Fruit fly (Drosophila melanogaster) whole organism, embryonic: ENCODE results near the gene lili.
A peak's percentile ranks its signal among the peaks of the same experiment; 100 is the strongest.

Experiments
- Ada2b ChIP-seq: fragments of 200-800 bp; sonication (Bioruptor generic); IDR thresholded peaks from 2 replicates; pipeline ENCODE4 v1.3.6; 2022; ENCODE audit warnings: missing biosample characterization, missing genetic modification characterization
- Aef1 ChIP-seq: fragments of 200-800 bp; sonication (Bioruptor generic); IDR thresholded peaks from 3 replicates; pipeline ENCODE4 v1.3.6; 2022; ENCODE audit warnings: missing biosample characterization, missing genetic modification characterization
- Awh ChIP-seq: fragments of 200-800 bp; sonication (Bioruptor generic); IDR thresholded peaks from 2 replicates; pipeline ENCODE4, ENCODE4 v1.3.6; 2022; ENCODE audit warnings: missing biosample characterization, missing genetic modification characterization
- CG1024 ChIP-seq: fragments of 200-800 bp; sonication (Bioruptor generic); IDR thresholded peaks from 2 replicates; pipeline ENCODE4 v1.3.6; 2022; ENCODE audit warnings: missing biosample characterization, missing genetic modification characterization
- CG10431 ChIP-seq: fragments of 200-800 bp; sonication (Bioruptor generic); optimal IDR thresholded peaks from 3 replicates; lab custom pipeline; 2018; ENCODE audit warnings: missing biosample characterization, mild to moderate bottlenecking, missing genetic modification characterization
- CG10543 ChIP-seq: fragments of 200-800 bp; sonication (Bioruptor generic); optimal IDR thresholded peaks from 3 replicates; lab custom pipeline; 2017; ENCODE audit warnings: missing biosample characterization, mild to moderate bottlenecking, missing genetic modification characterization, moderate library complexity
- CG10565 ChIP-seq: fragments of 200-800 bp; sonication (Bioruptor generic); optimal IDR thresholded peaks from 3 replicates; lab custom pipeline; 2016; ENCODE audit warnings: missing biosample characterization, mild to moderate bottlenecking, missing genetic modification characterization
- CG10959 ChIP-seq: fragments of 200-800 bp; sonication (Bioruptor generic); IDR thresholded peaks from 2 replicates; pipeline ENCODE4 v1.3.6; 2022; ENCODE audit warnings: missing biosample characterization, missing genetic modification characterization
- CG10979 ChIP-seq: fragments of 200-800 bp; sonication (Bioruptor generic); optimal IDR thresholded peaks from 2 replicates; lab custom pipeline; 2018; ENCODE audit warnings: missing biosample characterization, mild to moderate bottlenecking, missing genetic modification characterization, moderate library complexity
- CG12236 ChIP-seq: fragments of 200-800 bp; sonication (Bioruptor generic); optimal IDR thresholded peaks from 2 replicates; lab custom pipeline; 2016; ENCODE audit warnings: missing biosample characterization, missing genetic modification characterization
- CG12769 ChIP-seq: fragments of 200-800 bp; sonication (Bioruptor generic); optimal IDR thresholded peaks from 2 replicates; lab custom pipeline; 2019; ENCODE audit warnings: missing biosample characterization, mild to moderate bottlenecking, missing genetic modification characterization, moderate library complexity
- CG15479 ChIP-seq: fragments of 200-800 bp; sonication (Bioruptor generic); optimal IDR thresholded peaks from 3 replicates; lab custom pipeline; 2019; ENCODE audit warnings: missing biosample characterization, mild to moderate bottlenecking, missing genetic modification characterization, moderate library complexity
- CG1647 ChIP-seq: fragments of 200-800 bp; sonication (Bioruptor generic); optimal IDR thresholded peaks from 3 replicates; lab custom pipeline; 2016; ENCODE audit warnings: missing biosample characterization, missing genetic modification characterization
- CG17328 ChIP-seq: fragments of 200-800 bp; sonication (Bioruptor generic); IDR thresholded peaks from 2 replicates; pipeline ENCODE4 v1.3.6; 2022; ENCODE audit warnings: missing biosample characterization, missing genetic modification characterization
- CG1832 ChIP-seq: fragments of 200-800 bp; sonication (Bioruptor generic); optimal IDR thresholded peaks from 2 replicates; lab custom pipeline; 2017; ENCODE audit warnings: missing biosample characterization, mild to moderate bottlenecking, missing genetic modification characterization, inconsistent platforms
- CG18764 ChIP-seq: fragments of 200-800 bp; sonication (Bioruptor generic); optimal IDR thresholded peaks from 3 replicates; lab custom pipeline; 2016; ENCODE audit warnings: missing biosample characterization, missing genetic modification characterization
- CG31224 ChIP-seq: fragments of 200-800 bp; sonication (Bioruptor generic); IDR thresholded peaks from 2 replicates; pipeline ENCODE4 v1.3.6; 2022; ENCODE audit warnings: missing biosample characterization, missing genetic modification characterization
- CG32767 ChIP-seq: fragments of 200-800 bp; sonication (Bioruptor generic); IDR thresholded peaks from 2 replicates; pipeline ENCODE4 v1.3.6; 2022; ENCODE audit warnings: missing biosample characterization, missing genetic modification characterization
- CG6791 ChIP-seq: fragments of 200-800 bp; sonication (Bioruptor generic); IDR thresholded peaks from 3 replicates; pipeline ENCODE4 v1.3.6; 2022; ENCODE audit warnings: missing biosample characterization, missing genetic modification characterization; ENCODE audit not compliant: partially characterized antibody
- CG7963 ChIP-seq: fragments of 200-800 bp; sonication (Bioruptor generic); IDR thresholded peaks from 3 replicates; pipeline ENCODE4 v1.3.6; 2022; ENCODE audit warnings: missing biosample characterization, missing genetic modification characterization; ENCODE audit not compliant: partially characterized antibody
- CG8290 ChIP-seq, 3 experiments: fragments of 200-800 bp; sonication (Bioruptor generic); optimal IDR thresholded peaks; 2 replicates each; lab custom pipeline; 2016 to 2019; ENCODE audit warnings: missing biosample characterization in 3 of 3, missing genetic modification characterization in 3 of 3, mild to moderate bottlenecking in 2 of 3, moderate library complexity in 1 of 3
- CG8924 ChIP-seq: fragments of 200-800 bp; optimal IDR thresholded peaks from 3 replicates; lab custom pipeline; 2019; ENCODE audit warnings: missing biosample characterization, mild to moderate bottlenecking, missing genetic modification characterization, moderate library complexity
- CTCF ChIP-seq: fragments of 200-800 bp; sonication (Bioruptor generic); optimal IDR thresholded peaks from 2 replicates; lab custom pipeline; 2017; ENCODE audit warnings: missing biosample characterization, mild to moderate bottlenecking, missing genetic modification characterization, moderate library complexity
- Dad ChIP-seq: fragments of 200-800 bp; sonication (Bioruptor generic); optimal IDR thresholded peaks from 3 replicates; lab custom pipeline; 2016; ENCODE audit warnings: missing biosample characterization, missing genetic modification characterization
- Dfd ChIP-seq, 2 experiments: fragments of >200 bp; optimal IDR thresholded peaks; 2 replicates each; lab custom pipeline; 2017; ENCODE audit warnings: missing biosample characterization in 2 of 2, missing genetic modification characterization in 2 of 2
- Dip2 ChIP-seq: fragments of 200-800 bp; sonication (Bioruptor generic); IDR thresholded peaks from 2 replicates; pipeline ENCODE4 v1.3.6; 2022; ENCODE audit warnings: missing biosample characterization, missing genetic modification characterization
- Eip74EF ChIP-seq, 2 experiments: fragments of 200-800 bp in 1 of 2; fragments of >200 bp in 1 of 2; sonication (Bioruptor generic) in 1 of 2; optimal IDR thresholded peaks; 2 replicates each; lab custom pipeline; 2017 to 2019; ENCODE audit warnings: missing biosample characterization in 2 of 2, missing genetic modification characterization in 2 of 2, mild to moderate bottlenecking in 1 of 2, moderate library complexity in 1 of 2
- Fer3 ChIP-seq: fragments of 200-800 bp; sonication (Bioruptor generic); optimal IDR thresholded peaks from 2 replicates; lab custom pipeline; 2018; ENCODE audit warnings: missing biosample characterization, mild to moderate bottlenecking, missing genetic modification characterization, moderate library complexity
- HLH54F ChIP-seq: fragments of 200-800 bp; sonication (Bioruptor generic); optimal IDR thresholded peaks from 3 replicates; lab custom pipeline; 2016; ENCODE audit warnings: missing biosample characterization, missing genetic modification characterization
- Hmr ChIP-seq: fragments of 200-800 bp; sonication (Bioruptor generic); optimal IDR thresholded peaks from 3 replicates; lab custom pipeline; 2017; ENCODE audit warnings: mild to moderate bottlenecking, missing biosample characterization, missing genetic modification reagents, missing genetic modification characterization
- Hr3 ChIP-seq: fragments of 200-800 bp; sonication (Bioruptor generic); optimal IDR thresholded peaks from 3 replicates; lab custom pipeline; 2016; ENCODE audit warnings: missing biosample characterization, missing genetic modification characterization
- Jarid2 ChIP-seq: fragments of 200-800 bp; sonication (Bioruptor generic); optimal IDR thresholded peaks from 3 replicates; lab custom pipeline; 2017; ENCODE audit warnings: mild to moderate bottlenecking, missing biosample characterization, missing genetic modification reagents, missing genetic modification characterization
- Lpt ChIP-seq: fragments of >200 bp; optimal IDR thresholded peaks from 2 replicates; lab custom pipeline; 2018; ENCODE audit warnings: missing biosample characterization, missing genetic modification characterization
- Meics ChIP-seq: fragments of 200-800 bp; sonication (Bioruptor generic); optimal IDR thresholded peaks from 2 replicates; lab custom pipeline; 2017; ENCODE audit warnings: missing biosample characterization, mild to moderate bottlenecking, missing genetic modification characterization
- Tbp ChIP-seq: fragments of >200 bp; optimal IDR thresholded peaks from 2 replicates; lab custom pipeline; 2018; ENCODE audit warnings: missing biosample characterization, missing genetic modification characterization
- amos ChIP-seq: fragments of 200-800 bp; sonication (Bioruptor generic); IDR thresholded peaks from 2 replicates; pipeline ENCODE4 v1.3.6; 2022; ENCODE audit warnings: missing biosample characterization, missing genetic modification characterization; ENCODE audit not compliant: partially characterized antibody
- az2 ChIP-seq: fragments of 200-800 bp; sonication (Bioruptor generic); optimal IDR thresholded peaks from 3 replicates; lab custom pipeline; 2016; ENCODE audit warnings: missing biosample characterization, missing genetic modification characterization
- cato ChIP-seq: fragments of 200-800 bp; sonication (Bioruptor generic); optimal IDR thresholded peaks from 2 replicates; lab custom pipeline; 2016; ENCODE audit warnings: missing biosample characterization, missing genetic modification characterization, borderline replicate concordance
- cg ChIP-seq: fragments of 200-800 bp; sonication (Bioruptor generic); optimal IDR thresholded peaks from 3 replicates; lab custom pipeline; 2019; ENCODE audit warnings: missing biosample characterization, mild to moderate bottlenecking, missing genetic modification characterization, moderate library complexity
- chm ChIP-seq: fragments of 200-800 bp; sonication (Bioruptor generic); IDR thresholded peaks from 2 replicates; pipeline ENCODE4 v1.3.6; 2022; ENCODE audit warnings: missing biosample characterization, missing genetic modification characterization
- ci ChIP-seq: fragments of 200-800 bp; sonication (Bioruptor generic); IDR thresholded peaks from 3 replicates; pipeline ENCODE4 v1.3.6; 2022; ENCODE audit warnings: missing biosample characterization, missing genetic modification characterization
- dpn ChIP-seq, 2 experiments: fragments of 200-800 bp; sonication (Bioruptor generic); optimal IDR thresholded peaks; 3 replicates each; lab custom pipeline; 2016; ENCODE audit warnings: missing biosample characterization in 2 of 2, missing genetic modification characterization in 2 of 2
- fru ChIP-seq: fragments of >200 bp; optimal IDR thresholded peaks from 2 replicates; lab custom pipeline; 2017
- grau ChIP-seq: fragments of 200-800 bp; optimal IDR thresholded peaks from 3 replicates; lab custom pipeline; 2019; ENCODE audit warnings: missing biosample characterization, mild to moderate bottlenecking, missing genetic modification characterization, moderate library complexity
- gro ChIP-seq: fragments of 200-800 bp; sonication (Bioruptor generic); optimal IDR thresholded peaks from 2 replicates; lab custom pipeline; 2016; ENCODE audit warnings: missing biosample characterization, missing genetic modification characterization
- odd ChIP-seq: fragments of 200-800 bp; sonication (Bioruptor generic); optimal IDR thresholded peaks from 2 replicates; lab custom pipeline; 2017; ENCODE audit warnings: missing biosample characterization, mild to moderate bottlenecking, missing genetic modification characterization
- sens-2 ChIP-seq: fragments of 200-800 bp; sonication (Bioruptor generic); IDR thresholded peaks from 2 replicates; pipeline ENCODE4 v1.3.6; 2022; ENCODE audit warnings: missing biosample characterization, missing genetic modification characterization
- slbo ChIP-seq: fragments of 200-800 bp; sonication (Bioruptor generic); IDR thresholded peaks from 2 replicates; pipeline ENCODE4 v1.3.6; 2022; ENCODE audit warnings: missing biosample characterization, missing genetic modification characterization
- sob ChIP-seq: fragments of 200-800 bp; sonication (Bioruptor generic); IDR thresholded peaks from 2 replicates; pipeline ENCODE4 v1.3.6; 2022; ENCODE audit warnings: missing biosample characterization, missing genetic modification characterization
- tna ChIP-seq: fragments of 200-800 bp; sonication (Bioruptor generic); IDR thresholded peaks from 2 replicates; pipeline ENCODE4 v1.3.6; 2022; ENCODE audit warnings: missing biosample characterization, missing genetic modification characterization; ENCODE audit not compliant: partially characterized antibody
- twi ChIP-seq: fragments of 200-800 bp; optimal IDR thresholded peaks from 2 replicates; lab custom pipeline; 2019; ENCODE audit warnings: missing biosample characterization, mild to moderate bottlenecking, missing genetic modification characterization, moderate library complexity

Gene lili

DNA sequence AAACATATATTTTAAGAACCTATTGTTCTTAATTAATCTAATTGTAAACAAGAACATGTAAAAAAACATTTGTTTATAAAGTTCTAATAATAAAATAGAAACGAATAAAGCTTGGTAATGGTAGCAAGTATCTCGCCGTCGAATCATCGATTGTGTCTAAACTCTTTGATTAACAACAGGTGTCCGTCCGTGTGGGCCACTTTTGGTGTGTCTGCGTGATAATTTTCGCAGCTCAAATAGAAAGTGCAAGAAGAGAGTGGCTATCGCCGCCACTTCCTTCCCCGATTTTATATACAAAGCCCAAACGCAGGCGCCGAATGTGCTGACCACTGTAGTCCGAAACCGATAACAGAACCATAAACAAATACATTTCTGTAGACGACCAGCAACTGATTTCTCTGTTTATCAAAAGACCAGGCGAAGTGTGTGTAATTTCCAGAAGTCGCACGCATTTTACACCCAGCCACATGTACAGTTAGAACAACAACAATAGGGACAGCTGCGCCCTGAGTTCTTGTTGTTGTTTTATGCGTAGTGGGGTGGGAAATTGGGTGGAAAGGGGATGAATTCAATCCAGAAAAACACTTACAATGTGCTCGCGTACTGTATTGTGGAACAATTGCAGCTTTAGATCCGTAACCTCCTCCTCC is 700 bp downstream of the lili start (continued):
- no peak for TF ChIP-seq Dip2 (GFP tag; lab: Robert Waterston, UW)
- TF ChIP-seq az2 = no peak
- no peak for TF ChIP-seq dpn (GFP tag; optimal IDR thresholded peaks at IDR 0.05; lab: Kevin White, UChicago)
- TF ChIP-seq sens-2 (GFP tag; lab: Robert Waterston, UW) = 0 out of 2 replicates have a peak, but pooled peaks have one; percentile 29
- TF ChIP-seq chm = 0 out of 2 replicates have a peak, but pooled peaks have one; percentile 20
- TF ChIP-seq twi = peak; percentile 28
- no peak for TF ChIP-seq Hr3 (GFP tag; lab: Kevin White, UChicago)
- TF ChIP-seq Ada2b (GFP tag; lab: Robert Waterston, UW) = no peak
- no peak for TF ChIP-seq CG7963 (GFP tag; lab: Robert Waterston, UW)
- TF ChIP-seq Lpt (GFP tag; lab: Kevin White, UChicago) = no peak
- no peak for TF ChIP-seq CG1832 (GFP tag; lab: Kevin White, UChicago)
- TF ChIP-seq CG12236 (GFP tag; lab: Kevin White, UChicago) = no peak
- TF ChIP-seq CG1647 (GFP tag; lab: Kevin White, UChicago) = no peak
- TF ChIP-seq CG18764 (GFP tag; lab: Kevin White, UChicago) = no peak
- no peak for TF ChIP-seq slbo (GFP tag; lab: Robert Waterston, UW)
- TF ChIP-seq CG8924 (tag; lab: Kevin White, UChicago) = no peak
- TF ChIP-seq cg (GFP tag; lab: Kevin White, UChicago) = peak; percentile 4
- TF ChIP-seq tna = no peak
- no peak for TF ChIP-seq gro
- no peak for TF ChIP-seq Aef1 (GFP tag; lab: Robert Waterston, UW)
- no peak for TF ChIP-seq Awh (GFP tag; lab: Robert Waterston, UW)
- TF ChIP-seq Fer3 (tag; lab: Kevin White, UChicago) = no peak
- peak; percentile 11; the same call in 1 of the 3 replicates for TF ChIP-seq ci (GFP tag; lab: Robert Waterston, UW)
- no peak for TF ChIP-seq CG10431
- TF ChIP-seq CG10959 (GFP tag; lab: Robert Waterston, UW) = no peak
- TF ChIP-seq fru (lab: Kevin White, UChicago) = no peak
- TF ChIP-seq Jarid2 (GFP tag; lab: Kevin White, UChicago) = no peak
- TF ChIP-seq Dfd (GFP tag; optimal IDR thresholded peaks at IDR 0.05; lab: Kevin White, UChicago) = no peak
- no peak for TF ChIP-seq sob (GFP tag; lab: Robert Waterston, UW)
- peak; percentile 4 for TF ChIP-seq CG12769 (tag; lab: Kevin White, UChicago)
- no peak for TF ChIP-seq CTCF (GFP tag; lab: Kevin White, UChicago)
- no peak for TF ChIP-seq CG10565
- no peak for TF ChIP-seq Tbp (GFP tag; lab: Kevin White, UChicago)
- no peak for TF ChIP-seq Eip74EF (GFP tag; optimal IDR thresholded peaks at IDR 0.05; lab: Kevin White, UChicago)
- no peak for TF ChIP-seq odd (GFP tag; lab: Kevin White, UChicago)
- TF ChIP-seq CG10979 (tag; lab: Kevin White, UChicago) = no peak
- no peak for TF ChIP-seq CG1024 (GFP tag; lab: Robert Waterston, UW)
- TF ChIP-seq CG31224 (GFP tag; lab: Robert Waterston, UW) = no peak
- TF ChIP-seq Hmr = no peak
- TF ChIP-seq cato (GFP tag; lab: Kevin White, UChicago) = no peak
- no peak for TF ChIP-seq amos (GFP tag; lab: Robert Waterston, UW)
- 0 out of 3 replicates have a peak, but pooled peaks have one; percentile 15 for TF ChIP-seq CG6791
- no peak for TF ChIP-seq CG8290 (GFP tag; optimal IDR thresholded peaks at IDR 0.05; lab: Kevin White, UChicago)
- peak in 1 of 2 experiments; percentile 20 for TF ChIP-seq CG8290 (tag; optimal IDR thresholded peaks at IDR 0.05; lab: Kevin White, UChicago)
- no peak for TF ChIP-seq Meics (GFP tag; lab: Kevin White, UChicago)
- peak; percentile 0 for TF ChIP-seq grau (tag; lab: Kevin White, UChicago)
- no peak for TF ChIP-seq HLH54F
- no peak for TF ChIP-seq Dad
- peak; percentile 58 for TF ChIP-seq CG15479
- TF ChIP-seq CG10543 (GFP tag; lab: Kevin White, UChicago) = no peak
- TF ChIP-seq CG17328 (GFP tag; lab: Robert Waterston, UW) = no peak
- TF ChIP-seq CG32767 (GFP tag; lab: Robert Waterston, UW) = no peak
